Worm (Caenorhabditis elegans) whole organism, L3 larva: ENCODE measurements around the gene cdh-9.

Source experiments
- egl-27 ChIP-seq: sonication (generic microtip); optimal IDR thresholded peaks from 4 replicates; lab custom pipeline; 2017; ENCODE audit warnings: missing biosample characterization, missing genetic modification reagents, missing genetic modification characterization
- elt-3 ChIP-seq, 3 experiments: fragments of 150-350 bp in 1 of 3; sonication (generic microtip) in 2 of 3; optimal IDR thresholded peaks; 2 replicates in 2 of 3; 4 replicates in 1 of 3; lab custom pipeline; 2014 to 2017; ENCODE audit warnings: missing biosample characterization in 3 of 3, missing genetic modification characterization in 3 of 3
- mml-1 ChIP-seq: fragments of 150-350 bp; sonication (generic microtip); optimal IDR thresholded peaks from 3 replicates; lab custom pipeline; 2014; ENCODE audit warnings: missing biosample characterization, missing genetic modification characterization
- nhr-11 ChIP-seq: fragments of 150-350 bp; optimal IDR thresholded peaks from 2 replicates; lab custom pipeline; 2014; ENCODE audit warnings: missing biosample characterization, missing genetic modification characterization
- pqm-1 ChIP-seq: fragments of 150-350 bp; optimal IDR thresholded peaks from 2 replicates; lab custom pipeline; 2017; ENCODE audit warnings: missing biosample characterization, missing genetic modification characterization, inconsistent platforms
- skn-1 ChIP-seq: fragments of 150-350 bp; optimal IDR thresholded peaks from 2 replicates; lab custom pipeline; 2014; ENCODE audit warnings: missing biosample characterization, missing genetic modification characterization
- snpc-4 ChIP-seq: fragments of 150-350 bp; optimal IDR thresholded peaks from 2 replicates; lab custom pipeline; 2014; ENCODE audit warnings: missing biosample characterization, missing genetic modification characterization
- ztf-4 ChIP-seq: fragments of 150-350 bp; optimal IDR thresholded peaks from 2 replicates; lab custom pipeline; 2014; ENCODE audit warnings: missing biosample characterization, missing genetic modification characterization

ce11 chrX:16629773-16630172, 34.7 kb downstream of the cdh-9 start:
- no peak for TF ChIP-seq ztf-4 (tag; lab: Kevin White, UChicago)
- no peak for TF ChIP-seq skn-1
- TF ChIP-seq pqm-1 (tag; lab: Kevin White, UChicago), result no peak
- TF ChIP-seq elt-3 (tag; optimal IDR thresholded peaks at IDR 0.05; lab: Kevin White, UChicago), result no peak
- TF ChIP-seq egl-27, result no peak
- no peak for TF ChIP-seq nhr-11
- no peak for TF ChIP-seq mml-1 (tag; lab: Kevin White, UChicago)
- TF ChIP-seq snpc-4 (tag; lab: Kevin White, UChicago), result no peak
